Fruit fly (Drosophila melanogaster) whole organism, pupa: ENCODE results near the gene CG43799.

Experiments used
- CG10348 ChIP-seq: fragments of 200-800 bp; sonication (Bioruptor generic); IDR thresholded peaks from 2 replicates; pipeline ENCODE4 v1.3.6; 2022; ENCODE audit warnings: missing biosample characterization, missing genetic modification characterization
- CG12605 ChIP-seq: fragments of 200-800 bp; sonication (Bioruptor generic); IDR thresholded peaks from 2 replicates; pipeline ENCODE4 v1.3.6; 2022; ENCODE audit warnings: missing biosample characterization, missing genetic modification characterization
- CG13204 ChIP-seq: fragments of 200-800 bp; sonication (Bioruptor generic); optimal IDR thresholded peaks from 2 replicates; lab custom pipeline; 2018; ENCODE audit warnings: missing biosample characterization, mild to moderate bottlenecking, missing genetic modification characterization, moderate library complexity
- CG14655 ChIP-seq: fragments of 200-800 bp; sonication (Bioruptor generic); optimal IDR thresholded peaks from 3 replicates; lab custom pipeline; 2017; ENCODE audit warnings: mild to moderate bottlenecking, missing biosample characterization, missing genetic modification reagents, missing genetic modification characterization
- CG15710 ChIP-seq: fragments of 200-800 bp; sonication (Bioruptor generic); optimal IDR thresholded peaks from 2 replicates; lab custom pipeline; 2018; ENCODE audit warnings: missing biosample characterization, mild to moderate bottlenecking, missing genetic modification characterization, moderate library complexity
- CG17806 ChIP-seq: fragments of 200-800 bp; sonication (Bioruptor generic); optimal IDR thresholded peaks from 2 replicates; lab custom pipeline; 2018; ENCODE audit warnings: missing biosample characterization, mild to moderate bottlenecking, missing genetic modification characterization, moderate library complexity
- CG32121 ChIP-seq: fragments of 200-800 bp; sonication (Bioruptor generic); IDR thresholded peaks from 2 replicates; pipeline ENCODE4 v1.3.6; 2022; ENCODE audit warnings: missing biosample characterization, missing genetic modification characterization
- CG34367 ChIP-seq: fragments of 200-800 bp; sonication (Bioruptor generic); optimal IDR thresholded peaks from 2 replicates; lab custom pipeline; 2018; ENCODE audit warnings: missing biosample characterization, mild to moderate bottlenecking, missing genetic modification characterization
- CG4496 ChIP-seq: fragments of 200-800 bp; sonication (Bioruptor generic); IDR thresholded peaks from 3 replicates; pipeline ENCODE4 v1.3.6; 2022; ENCODE audit warnings: missing biosample characterization, missing genetic modification characterization
- CG8159 ChIP-seq: fragments of 200-800 bp; sonication (Bioruptor generic); optimal IDR thresholded peaks from 3 replicates; lab custom pipeline; 2018; ENCODE audit warnings: missing biosample characterization, mild to moderate bottlenecking, missing genetic modification characterization, moderate library complexity
- CG8301 ChIP-seq: fragments of 200-800 bp; sonication (Bioruptor generic); optimal IDR thresholded peaks from 2 replicates; lab custom pipeline; 2018; ENCODE audit warnings: missing biosample characterization, mild to moderate bottlenecking, missing genetic modification characterization
- CG9948 ChIP-seq: fragments of 200-800 bp; sonication (Bioruptor generic); optimal IDR thresholded peaks from 2 replicates; lab custom pipeline; 2018; ENCODE audit warnings: missing biosample characterization, mild to moderate bottlenecking, missing genetic modification characterization, moderate library complexity
- D1 ChIP-seq: fragments of 200-800 bp; sonication (Bioruptor generic); optimal IDR thresholded peaks from 2 replicates; lab custom pipeline; 2018; ENCODE audit warnings: missing biosample characterization, mild to moderate bottlenecking, missing genetic modification characterization, moderate library complexity
- EcR ChIP-seq: fragments of 200-800 bp; sonication (Bioruptor generic); optimal IDR thresholded peaks from 3 replicates; lab custom pipeline; 2019; ENCODE audit warnings: missing biosample characterization, missing genetic modification characterization, mild to moderate bottlenecking, moderate library complexity, missing genetic modification reagents
- Ets98B ChIP-seq: fragments of 200-800 bp; sonication (Bioruptor generic); IDR thresholded peaks from 2 replicates; pipeline ENCODE4 v1.3.6; 2022; ENCODE audit warnings: missing biosample characterization, missing genetic modification characterization
- Pif1A ChIP-seq: fragments of 200-800 bp; sonication (Bioruptor generic); optimal IDR thresholded peaks from 3 replicates; lab custom pipeline; 2016; ENCODE audit warnings: missing biosample characterization, missing genetic modification characterization
- Pif1B ChIP-seq: fragments of 200-800 bp; sonication (Bioruptor generic); optimal IDR thresholded peaks from 3 replicates; lab custom pipeline; 2016; ENCODE audit warnings: missing biosample characterization, missing genetic modification characterization
- Snoo ChIP-seq: fragments of 200-800 bp; sonication (Bioruptor generic); optimal IDR thresholded peaks from 3 replicates; lab custom pipeline; 2017; ENCODE audit warnings: missing biosample characterization, mild to moderate bottlenecking, missing genetic modification characterization, inconsistent platforms
- fd96Ca ChIP-seq: fragments of 200-800 bp; sonication (Bioruptor generic); IDR thresholded peaks from 3 replicates; pipeline ENCODE4 v1.3.6; 2022; ENCODE audit warnings: missing biosample characterization, missing genetic modification characterization
- gl ChIP-seq: fragments of 200-800 bp; sonication (Bioruptor generic); optimal IDR thresholded peaks from 2 replicates; lab custom pipeline; 2018; ENCODE audit warnings: missing biosample characterization, mild to moderate bottlenecking, missing genetic modification characterization
- rn ChIP-seq: fragments of 200-800 bp; sonication (Bioruptor generic); IDR thresholded peaks from 2 replicates; pipeline ENCODE4 v1.3.6; 2022; ENCODE audit warnings: missing biosample characterization, missing genetic modification characterization

CG43799 gene

dm6 chr2L:7261989-7262388 is 34.5 kb downstream of the CG43799 start:
- TF ChIP-seq EcR (GFP tag; lab: Kevin White, UChicago) (no peak), D1 (tag; lab: Kevin White, UChicago) (no peak), CG10348 (no peak), Snoo (tag; lab: Kevin White, UChicago) (peak; percentile 8), CG15710 (tag; lab: Kevin White, UChicago) (peak; percentile 6), CG17806 (tag; lab: Kevin White, UChicago) (no peak), CG34367 (tag; lab: Kevin White, UChicago) (no peak), CG8301 (tag; lab: Kevin White, UChicago) (no peak), CG8159 (tag; lab: Kevin White, UChicago) (no peak), Pif1A (GFP tag; lab: Kevin White, UChicago) (peak; percentile 27)

dm6 chr2L:7262580-7262979 is 35.0 kb downstream of the CG43799 start:
- TF ChIP-seq Pif1A (GFP tag; lab: Kevin White, UChicago) (no peak), rn (GFP tag; lab: Robert Waterston, UW) (no peak), fd96Ca (GFP tag; lab: Robert Waterston, UW) (no peak), CG17806 (tag; lab: Kevin White, UChicago) (no peak), CG8301 (tag; lab: Kevin White, UChicago) (no peak), CG4496 (GFP tag; lab: Robert Waterston, UW) (no peak), CG8159 (tag; lab: Kevin White, UChicago) (no peak), CG12605 (GFP tag; lab: Robert Waterston, UW) (no peak), Snoo (tag; lab: Kevin White, UChicago) (no peak), CG10348 (no peak), CG13204 (GFP tag; lab: Kevin White, UChicago) (no peak), D1 (tag; lab: Kevin White, UChicago) (no peak), Pif1B (GFP tag; lab: Kevin White, UChicago) (no peak), CG15710 (tag; lab: Kevin White, UChicago) (no peak), CG14655 (no peak), EcR (GFP tag; lab: Kevin White, UChicago) (no peak), gl (no peak), CG9948 (tag; lab: Kevin White, UChicago) (no peak), Ets98B (GFP tag; lab: Robert Waterston, UW) (no peak)
- TF ChIP-seq, all 21 proteins: peak for 0

- TF ChIP-seq CG10348 (no peak), CG8159 (tag; lab: Kevin White, UChicago) (no peak), CG14655 (no peak), CG4496 (GFP tag; lab: Robert Waterston, UW) (no peak), CG13204 (GFP tag; lab: Kevin White, UChicago) (no peak), gl (no peak), CG17806 (tag; lab: Kevin White, UChicago) (no peak), CG32121 (GFP tag; lab: Robert Waterston, UW) (no peak), CG12605 (GFP tag; lab: Robert Waterston, UW) (no peak), CG15710 (tag; lab: Kevin White, UChicago) (no peak), rn (GFP tag; lab: Robert Waterston, UW) (no peak), CG34367 (tag; lab: Kevin White, UChicago) (no peak), Pif1A (GFP tag; lab: Kevin White, UChicago) (no peak), D1 (tag; lab: Kevin White, UChicago) (no peak), CG8301 (tag; lab: Kevin White, UChicago) (no peak), Ets98B (GFP tag; lab: Robert Waterston, UW) (no peak), fd96Ca (GFP tag; lab: Robert Waterston, UW) (no peak), EcR (GFP tag; lab: Kevin White, UChicago) (no peak), CG9948 (tag; lab: Kevin White, UChicago) (no peak)
Observed at dm6 chr2L:7264396-7264795, 36.9 kb downstream of the CG43799 start.

dm6 chr2L:7264885-7265540 is 37.5 kb downstream of the CG43799 start:
- TF ChIP-seq EcR (GFP tag; lab: Kevin White, UChicago) (no peak), rn (GFP tag; lab: Robert Waterston, UW) (no peak), CG8301 (tag; lab: Kevin White, UChicago) (no peak), Ets98B (GFP tag; lab: Robert Waterston, UW) (no peak), Snoo (tag; lab: Kevin White, UChicago) (no peak), CG4496 (GFP tag; lab: Robert Waterston, UW) (no peak), CG10348 (no peak), gl (no peak), CG13204 (GFP tag; lab: Kevin White, UChicago) (no peak), CG17806 (tag; lab: Kevin White, UChicago) (no peak), CG8159 (tag; lab: Kevin White, UChicago) (no peak), CG14655 (no peak), CG34367 (tag; lab: Kevin White, UChicago) (no peak), D1 (tag; lab: Kevin White, UChicago) (no peak), CG12605 (GFP tag; lab: Robert Waterston, UW) (no peak), fd96Ca (GFP tag; lab: Robert Waterston, UW) (no peak), Pif1B (GFP tag; lab: Kevin White, UChicago) (no peak), Pif1A (GFP tag; lab: Kevin White, UChicago) (no peak)

- TF ChIP-seq Pif1B (GFP tag; lab: Kevin White, UChicago), result no peak
- TF ChIP-seq CG34367 (tag; lab: Kevin White, UChicago), result no peak
- no peak for TF ChIP-seq D1 (tag; lab: Kevin White, UChicago)
- no peak for TF ChIP-seq fd96Ca (GFP tag; lab: Robert Waterston, UW)
- TF ChIP-seq gl, result no peak
- TF ChIP-seq CG32121 (GFP tag; lab: Robert Waterston, UW), result 0 out of 2 replicates have a peak, but pooled peaks have one; percentile 33
- no peak for TF ChIP-seq Pif1A (GFP tag; lab: Kevin White, UChicago)
- TF ChIP-seq EcR (GFP tag; lab: Kevin White, UChicago), result no peak
- TF ChIP-seq Ets98B (GFP tag; lab: Robert Waterston, UW), result 0 out of 2 replicates have a peak, but pooled peaks have one; percentile 24
- no peak for TF ChIP-seq CG8301 (tag; lab: Kevin White, UChicago)
- no peak for TF ChIP-seq CG10348
- no peak for TF ChIP-seq CG4496 (GFP tag; lab: Robert Waterston, UW)
- TF ChIP-seq rn (GFP tag; lab: Robert Waterston, UW), result no peak
Observed at dm6 chr2L:7265970-7266369, 38.4 kb downstream of the CG43799 start.
